Fruit fly (Drosophila melanogaster): ENCODE results near the gene CG5126.

Gene CG5126

dm6 chr2L:1183799-1184198, at the start of gene CG5126, which contains the start of gene Tgt (continued):
- TF ChIP-seq ATbp (GFP tag; optimal IDR thresholded peaks at IDR 0.05) (no peak), CG18764 (GFP tag; optimal IDR thresholded peaks at IDR 0.05) (no peak), CG7745 (tag; optimal IDR thresholded peaks at IDR 0.05) (no peak), NK7.1 (GFP tag; optimal IDR thresholded peaks at IDR 0.05) (no peak), CG17186 (GFP tag; optimal IDR thresholded peaks at IDR 0.05) (peak; percentile 45), Hr51 (GFP tag; optimal IDR thresholded peaks at IDR 0.05) (no peak), CG9437 (GFP tag; optimal IDR thresholded peaks at IDR 0.05) (no peak), CG17361 (GFP tag; IDR thresholded peaks at IDR 0.05) (no peak), bbx (GFP tag; IDR thresholded peaks at IDR 0.05; ENCODE audit: partially characterized antibody) (peak; percentile 55; the same call in 1 of the 2 replicates), CTCF (GFP tag; optimal IDR thresholded peaks at IDR 0.05) (peak; percentile 86), Dref (GFP tag; IDR thresholded peaks at IDR 0.05) (peak; percentile 69), pros (GFP tag; optimal IDR thresholded peaks at IDR 0.05) (no peak), CG16863 (GFP tag; optimal IDR thresholded peaks at IDR 0.05) (no peak), Scr (GFP tag; IDR thresholded peaks at IDR 0.05; ENCODE audit: partially characterized antibody) (peak; percentile 59), chn (GFP tag; optimal IDR thresholded peaks at IDR 0.05) (no peak), shn (GFP tag; optimal IDR thresholded peaks at IDR 0.05) (no peak), emc (GFP tag; optimal IDR thresholded peaks at IDR 0.05) (no peak), cwo (GFP tag; optimal IDR thresholded peaks at IDR 0.05) (no peak), gsb (GFP tag; IDR thresholded peaks at IDR 0.05) (no peak), exex (tag; optimal IDR thresholded peaks at IDR 0.05) (no peak), NC2α (GFP tag; optimal IDR thresholded peaks at IDR 0.05) (no peak), Ptx1 (GFP tag; IDR thresholded peaks at IDR 0.05) (no peak), run (tag; optimal IDR thresholded peaks at IDR 0.05) (no peak), pum (GFP tag; optimal IDR thresholded peaks at IDR 0.05) (no peak), tgo (GFP tag; IDR thresholded peaks at IDR 0.05) (no peak), gcm2 (GFP tag; optimal IDR thresholded peaks at IDR 0.05) (no peak), Fer1 (GFP tag; optimal IDR thresholded peaks at IDR 0.05) (peak; percentile 8), CG15073 (GFP tag; optimal IDR thresholded peaks at IDR 0.05) (no peak), CG1602 (GFP tag; optimal IDR thresholded peaks at IDR 0.05) (no peak), amos (GFP tag; IDR thresholded peaks at IDR 0.05; ENCODE audit: partially characterized antibody) (peak; percentile 67; the same call in 1 of the 2 replicates), CG14860 (GFP tag; IDR thresholded peaks at IDR 0.05; ENCODE audit: partially characterized antibody) (no peak), btn (GFP tag; optimal IDR thresholded peaks at IDR 0.05) (no peak), wek (GFP tag; optimal IDR thresholded peaks at IDR 0.05) (no peak), hbn (GFP tag; IDR thresholded peaks at IDR 0.05; ENCODE audit: partially characterized antibody) (peak; percentile 34; the same call in 1 of the 2 replicates), pnt (GFP tag; optimal IDR thresholded peaks at IDR 0.05) (no peak), onecut (GFP tag; IDR thresholded peaks at IDR 0.05) (no peak), Rx (GFP tag; IDR thresholded peaks at IDR 0.05) (no peak), CG13287 (GFP tag; IDR thresholded peaks at IDR 0.05; ENCODE audit: partially characterized antibody) (peak; percentile 79), sob (GFP tag; IDR thresholded peaks at IDR 0.05) (no peak), CG18476 (GFP tag; optimal IDR thresholded peaks at IDR 0.05) (no peak), CG5180 (GFP tag; optimal IDR thresholded peaks at IDR 0.05) (no peak), CG2712 (tag; optimal IDR thresholded peaks at IDR 0.05) (no peak), pan (optimal IDR thresholded peaks at IDR 0.05) (no peak), pan (GFP tag; optimal IDR thresholded peaks at IDR 0.05 in 1 of 2, IDR thresholded peaks at IDR 0.05 in 1 of 2) (no peak), gem (tag; optimal IDR thresholded peaks at IDR 0.05) (no peak), CG8388 (GFP tag; optimal IDR thresholded peaks at IDR 0.05) (no peak), Adf1 (GFP tag; IDR thresholded peaks at IDR 0.05) (no peak), Elba2 (GFP tag; optimal IDR thresholded peaks at IDR 0.05) (no peak), bigmax (GFP tag; optimal IDR thresholded peaks at IDR 0.05) (no peak), Myb (GFP tag; optimal IDR thresholded peaks at IDR 0.05) (peak; percentile 50), CG3281 (GFP tag; optimal IDR thresholded peaks at IDR 0.05) (no peak), br (optimal IDR thresholded peaks at IDR 0.05) (no peak)

Measured in whole organism, embryonic.